Worm (Caenorhabditis elegans): ENCODE measurements around the gene C16A11.4.

DNA sequence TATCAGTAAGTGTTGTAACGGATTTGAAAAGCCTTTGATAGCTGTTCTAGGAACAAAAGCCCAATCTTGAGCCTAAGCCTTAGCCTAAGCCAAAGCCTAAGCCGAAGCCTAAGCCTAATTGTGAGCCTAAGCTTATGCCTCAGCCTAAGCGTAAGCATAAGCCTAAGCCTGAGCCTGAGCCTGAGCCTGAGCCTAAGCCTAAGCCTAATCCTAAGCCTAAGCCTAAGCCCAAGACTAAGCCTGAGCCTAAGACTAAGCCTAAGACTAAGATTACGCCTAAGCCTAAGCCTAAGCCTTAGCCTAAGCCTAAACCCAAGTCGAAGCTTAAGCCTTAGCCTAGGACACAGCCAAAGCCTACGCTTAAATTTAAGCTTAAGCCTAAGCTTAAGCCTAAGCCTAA is 50.8 kb downstream of the C16A11.4 start:
- TF ChIP-seq unc-39 (tag; optimal IDR thresholded peaks at IDR 0.05): no peak
- no peak for TF ChIP-seq alr-1 (tag; optimal IDR thresholded peaks at IDR 0.05)
- no peak for TF ChIP-seq nhr-11 (tag; optimal IDR thresholded peaks at IDR 0.05)
- no peak for TF ChIP-seq ztf-4 (tag; optimal IDR thresholded peaks at IDR 0.05)
- no peak for TF ChIP-seq egl-27 (tag; optimal IDR thresholded peaks at IDR 0.05)
- TF ChIP-seq nhr-12 (tag; optimal IDR thresholded peaks at IDR 0.05): no peak
- no peak for TF ChIP-seq unc-55 (GFP tag; optimal IDR thresholded peaks at IDR 0.05)
- TF ChIP-seq elt-3 (tag; optimal IDR thresholded peaks at IDR 0.05): no peak
